Worm (Caenorhabditis elegans) whole organism, midembryonic: ENCODE measurements around the gene mpst-1.

Source experiments
- klf-2 ChIP-seq: fragments of 200-800 bp; sonication (Bioruptor generic); conservative IDR thresholded peaks from 2 replicates; pipeline ENCODE4 v1.3.6; 2022; ENCODE audit warnings: missing genetic modification reagents, missing genetic modification characterization, missing compliant biosample characterization
- ztf-23 ChIP-seq: fragments of 200-800 bp; sonication (Bioruptor generic); IDR thresholded peaks from 2 replicates; pipeline ENCODE4 v1.3.6; 2022; ENCODE audit warnings: missing genetic modification reagents, missing genetic modification characterization, missing compliant biosample characterization

DNA sequence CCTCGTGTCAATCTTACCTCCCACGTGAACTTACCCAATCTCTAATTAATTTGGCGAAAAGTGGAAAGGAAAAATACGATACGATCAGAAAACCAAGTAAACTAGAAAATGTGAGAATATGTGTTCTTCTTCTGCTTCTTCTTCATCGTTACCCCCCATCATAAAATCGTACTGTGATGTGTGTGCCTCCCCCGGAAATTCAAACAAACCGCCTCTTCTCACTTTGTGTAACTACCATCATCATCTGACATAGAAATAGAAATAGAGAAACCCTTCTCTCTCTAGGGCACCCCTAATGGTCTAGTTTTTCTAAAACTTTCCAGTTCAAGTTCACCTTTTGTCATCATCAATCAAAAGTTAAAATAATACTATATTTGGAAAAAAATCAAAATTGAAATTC, 30.9 kb upstream of the mpst-1 start:
- TF ChIP-seq klf-2 (GFP tag; lab: Robert Waterston, UW), result no peak
- TF ChIP-seq ztf-23 (GFP tag; lab: Robert Waterston, UW), result no peak
